Fruit fly (Drosophila melanogaster) whole organism, embryonic: Measurements from ENCODE around the gene CG8668.

ENCODE experiments used
- Atf-2 ChIP-seq: fragments of 200-800 bp; sonication (Bioruptor generic); optimal IDR thresholded peaks from 2 replicates; lab custom pipeline; 2016; ENCODE audit warnings: missing biosample characterization, missing genetic modification characterization
- Bgb ChIP-seq: fragments of 200-800 bp; sonication (Bioruptor generic); IDR thresholded peaks from 2 replicates; pipeline ENCODE4 v1.3.6; 2022; ENCODE audit warnings: missing biosample characterization, missing genetic modification characterization; ENCODE audit not compliant: partially characterized antibody
- CG10147 ChIP-seq: fragments of 200-800 bp; sonication (Bioruptor generic); optimal IDR thresholded peaks from 2 replicates; lab custom pipeline; 2019; ENCODE audit warnings: missing biosample characterization, mild to moderate bottlenecking, missing genetic modification characterization, moderate library complexity
- CG10543 ChIP-seq: fragments of 200-800 bp; sonication (Bioruptor generic); optimal IDR thresholded peaks from 3 replicates; lab custom pipeline; 2017; ENCODE audit warnings: missing biosample characterization, mild to moderate bottlenecking, missing genetic modification characterization, moderate library complexity
- CG11560 ChIP-seq: fragments of 200-800 bp; sonication (Bioruptor generic); IDR thresholded peaks from 3 replicates; pipeline ENCODE4 v1.3.6; 2022; ENCODE audit warnings: missing biosample characterization, missing genetic modification characterization
- CG1603 ChIP-seq: fragments of 200-800 bp; sonication (Bioruptor generic); optimal IDR thresholded peaks from 2 replicates; lab custom pipeline; 2019; ENCODE audit warnings: missing biosample characterization, mild to moderate bottlenecking, missing genetic modification characterization, moderate library complexity
- CG1647 ChIP-seq: fragments of 200-800 bp; sonication (Bioruptor generic); optimal IDR thresholded peaks from 3 replicates; lab custom pipeline; 2016; ENCODE audit warnings: missing biosample characterization, missing genetic modification characterization
- CG18262 ChIP-seq: fragments of 200-800 bp; optimal IDR thresholded peaks from 3 replicates; lab custom pipeline; 2019; ENCODE audit warnings: missing biosample characterization, mild to moderate bottlenecking, missing genetic modification characterization, moderate library complexity
- CG1832 ChIP-seq: fragments of 200-800 bp; sonication (Bioruptor generic); optimal IDR thresholded peaks from 2 replicates; lab custom pipeline; 2017; ENCODE audit warnings: missing biosample characterization, mild to moderate bottlenecking, missing genetic modification characterization, inconsistent platforms
- CG18476 ChIP-seq: fragments of 200-800 bp; sonication (Bioruptor generic); optimal IDR thresholded peaks from 2 replicates; lab custom pipeline; 2016; ENCODE audit warnings: missing biosample characterization, mild to moderate bottlenecking, missing genetic modification characterization
- CG2199 ChIP-seq: fragments of 200-800 bp; sonication (Bioruptor generic); IDR thresholded peaks from 3 replicates; pipeline ENCODE4 v1.3.6; 2022; ENCODE audit warnings: missing biosample characterization, missing genetic modification characterization
- CG2678 ChIP-seq: fragments of 200-800 bp; sonication (Bioruptor generic); optimal IDR thresholded peaks from 3 replicates; lab custom pipeline; 2019; ENCODE audit warnings: missing biosample characterization, mild to moderate bottlenecking, missing genetic modification characterization, moderate library complexity
- CG32767 ChIP-seq: fragments of 200-800 bp; sonication (Bioruptor generic); IDR thresholded peaks from 2 replicates; pipeline ENCODE4 v1.3.6; 2022; ENCODE audit warnings: missing biosample characterization, missing genetic modification characterization
- CG3281 ChIP-seq: fragments of 200-800 bp; sonication (Bioruptor generic); optimal IDR thresholded peaks from 3 replicates; lab custom pipeline; 2017; ENCODE audit warnings: missing biosample characterization, mild to moderate bottlenecking, missing genetic modification characterization
- CG4282 ChIP-seq: fragments of 200-800 bp; sonication (Bioruptor generic); optimal IDR thresholded peaks from 2 replicates; lab custom pipeline; 2016; ENCODE audit warnings: missing biosample characterization, missing genetic modification characterization
- CG7556 ChIP-seq: fragments of 200-800 bp; sonication (Bioruptor generic); optimal IDR thresholded peaks from 2 replicates; lab custom pipeline; 2017; ENCODE audit warnings: missing biosample characterization, mild to moderate bottlenecking, missing genetic modification characterization
- CG8359 ChIP-seq: fragments of 200-800 bp; sonication (Bioruptor generic); optimal IDR thresholded peaks from 2 replicates; lab custom pipeline; 2017; ENCODE audit warnings: missing biosample characterization, mild to moderate bottlenecking, missing genetic modification characterization, borderline replicate concordance
- CG8924 ChIP-seq: fragments of 200-800 bp; optimal IDR thresholded peaks from 3 replicates; lab custom pipeline; 2019; ENCODE audit warnings: missing biosample characterization, mild to moderate bottlenecking, missing genetic modification characterization, moderate library complexity
- CG8944 ChIP-seq: fragments of 200-800 bp; sonication (Bioruptor generic); optimal IDR thresholded peaks from 3 replicates; lab custom pipeline; 2016; ENCODE audit warnings: missing biosample characterization, missing genetic modification characterization
- CkIIα-i1 ChIP-seq: fragments of 200-800 bp; sonication (Bioruptor generic); IDR thresholded peaks from 2 replicates; pipeline ENCODE4 v1.3.6; 2022; ENCODE audit warnings: missing biosample characterization, missing genetic modification characterization
- Deaf1 ChIP-seq: fragments of 200-800 bp; optimal IDR thresholded peaks from 3 replicates; lab custom pipeline; 2019; ENCODE audit warnings: missing biosample characterization, mild to moderate bottlenecking, missing genetic modification characterization, moderate library complexity
- Dip2 ChIP-seq: fragments of 200-800 bp; sonication (Bioruptor generic); IDR thresholded peaks from 2 replicates; pipeline ENCODE4 v1.3.6; 2022; ENCODE audit warnings: missing biosample characterization, missing genetic modification characterization
- Doc3 ChIP-seq: fragments of 200-800 bp; sonication (Bioruptor generic); IDR thresholded peaks from 3 replicates; pipeline ENCODE4 v1.3.6; 2022; ENCODE audit warnings: missing biosample characterization, missing genetic modification characterization; ENCODE audit not compliant: partially characterized antibody
- Dref ChIP-seq: fragments of 200-800 bp; sonication (Bioruptor generic); IDR thresholded peaks from 2 replicates; pipeline ENCODE4 v1.3.6; 2022; ENCODE audit warnings: missing biosample characterization, missing genetic modification characterization
- Drgx ChIP-seq: fragments of 200-800 bp; sonication (Bioruptor generic); IDR thresholded peaks from 2 replicates; pipeline ENCODE4 v1.3.6; 2022; ENCODE audit warnings: missing biosample characterization, missing genetic modification characterization
- Fer2 ChIP-seq: fragments of 200-800 bp; sonication (Bioruptor generic); optimal IDR thresholded peaks from 2 replicates; lab custom pipeline; 2018; ENCODE audit warnings: missing biosample characterization, mild to moderate bottlenecking, missing genetic modification characterization, moderate library complexity
- Hand ChIP-seq: fragments of 200-800 bp; sonication (Bioruptor generic); optimal IDR thresholded peaks from 2 replicates; lab custom pipeline; 2017; ENCODE audit warnings: mild to moderate bottlenecking, missing biosample characterization, missing genetic modification reagents, missing genetic modification characterization
- HmgZ ChIP-seq: fragments of 200-800 bp; sonication (Bioruptor generic); optimal IDR thresholded peaks from 2 replicates; lab custom pipeline; 2018; ENCODE audit warnings: missing biosample characterization, mild to moderate bottlenecking, missing genetic modification characterization
- Hmx ChIP-seq: fragments of 200-800 bp; sonication (Bioruptor generic); optimal IDR thresholded peaks from 2 replicates; lab custom pipeline; 2016; ENCODE audit warnings: missing biosample characterization, missing genetic modification characterization
- MESR4 ChIP-seq: fragments of 200-800 bp; sonication (Bioruptor generic); optimal IDR thresholded peaks from 2 replicates; lab custom pipeline; 2018; ENCODE audit warnings: missing biosample characterization, mild to moderate bottlenecking, missing genetic modification characterization, moderate library complexity
- MTF-1 ChIP-seq: fragments of 200-800 bp; sonication (Bioruptor generic); optimal IDR thresholded peaks from 2 replicates; lab custom pipeline; 2018; ENCODE audit warnings: missing biosample characterization, mild to moderate bottlenecking, missing genetic modification characterization, borderline replicate concordance
- Mad ChIP-seq: fragments of 200-800 bp; sonication (Bioruptor generic); optimal IDR thresholded peaks from 2 replicates; lab custom pipeline; 2016; ENCODE audit warnings: missing biosample characterization, missing genetic modification characterization
- Rx ChIP-seq: fragments of 200-800 bp; sonication (Bioruptor generic); IDR thresholded peaks from 2 replicates; pipeline ENCODE4 v1.3.6; 2022; ENCODE audit warnings: missing biosample characterization, missing genetic modification characterization
- Sox100B ChIP-seq: fragments of 200-800 bp; sonication (Bioruptor generic); optimal IDR thresholded peaks from 3 replicates; lab custom pipeline; 2018; ENCODE audit warnings: missing biosample characterization, mild to moderate bottlenecking, missing genetic modification characterization
- Sry-δ ChIP-seq: fragments of 200-800 bp; sonication (Bioruptor generic); optimal IDR thresholded peaks from 2 replicates; lab custom pipeline; 2016; ENCODE audit warnings: missing biosample characterization, missing genetic modification characterization
- Tbp ChIP-seq: fragments of >200 bp; optimal IDR thresholded peaks from 2 replicates; lab custom pipeline; 2018; ENCODE audit warnings: missing biosample characterization, missing genetic modification characterization
- ac ChIP-seq: fragments of 200-800 bp; sonication (Bioruptor generic); optimal IDR thresholded peaks from 3 replicates; lab custom pipeline; 2017; ENCODE audit warnings: missing biosample characterization, mild to moderate bottlenecking, missing genetic modification characterization
- ash1 ChIP-seq: fragments of 200-800 bp; sonication (Bioruptor generic); optimal IDR thresholded peaks from 2 replicates; lab custom pipeline; 2018; ENCODE audit warnings: missing biosample characterization, mild to moderate bottlenecking, missing genetic modification characterization
- cg ChIP-seq: fragments of 200-800 bp; sonication (Bioruptor generic); optimal IDR thresholded peaks from 3 replicates; lab custom pipeline; 2019; ENCODE audit warnings: missing biosample characterization, mild to moderate bottlenecking, missing genetic modification characterization, moderate library complexity
- chm ChIP-seq: fragments of 200-800 bp; sonication (Bioruptor generic); IDR thresholded peaks from 2 replicates; pipeline ENCODE4 v1.3.6; 2022; ENCODE audit warnings: missing biosample characterization, missing genetic modification characterization
- eve ChIP-seq, 2 experiments: fragments of >200 bp; optimal IDR thresholded peaks; 2 replicates each; lab custom pipeline; 2017; ENCODE audit warnings: missing biosample characterization in 2 of 2, missing genetic modification characterization in 2 of 2
- exex ChIP-seq: fragments of 200-800 bp; sonication (Bioruptor generic); optimal IDR thresholded peaks from 4 replicates; lab custom pipeline; 2018; ENCODE audit warnings: missing biosample characterization, mild to moderate bottlenecking, missing genetic modification characterization, moderate library complexity
- fu2 ChIP-seq: fragments of 200-800 bp; sonication (Bioruptor generic); optimal IDR thresholded peaks from 2 replicates; lab custom pipeline; 2016; ENCODE audit warnings: missing biosample characterization, missing genetic modification characterization
- ham ChIP-seq: fragments of 200-800 bp; sonication (Bioruptor generic); IDR thresholded peaks from 2 replicates; pipeline ENCODE4 v1.3.6; 2022; ENCODE audit warnings: missing biosample characterization, missing genetic modification characterization
- pzg ChIP-seq: fragments of 200-800 bp; sonication (Bioruptor generic); optimal IDR thresholded peaks from 3 replicates; lab custom pipeline; 2018; ENCODE audit warnings: missing biosample characterization, mild to moderate bottlenecking, missing genetic modification characterization, moderate library complexity
- sr ChIP-seq: fragments of 200-800 bp; sonication (Bioruptor generic); IDR thresholded peaks from 3 replicates; pipeline ENCODE4 v1.3.6; 2022; ENCODE audit warnings: missing biosample characterization, missing genetic modification characterization
- vvl ChIP-seq: fragments of 200-800 bp; sonication (Bioruptor generic); IDR thresholded peaks from 2 replicates; pipeline ENCODE4 v1.3.6; 2022; ENCODE audit warnings: missing biosample characterization, missing genetic modification characterization
- wek ChIP-seq: fragments of 200-800 bp; sonication (Bioruptor generic); optimal IDR thresholded peaks from 3 replicates; lab custom pipeline; 2018; ENCODE audit warnings: missing biosample characterization, mild to moderate bottlenecking, missing genetic modification characterization, moderate library complexity
- wor ChIP-seq: fragments of 200-800 bp; sonication (Bioruptor generic); IDR thresholded peaks from 2 replicates; pipeline ENCODE4 v1.3.6; 2022; ENCODE audit warnings: missing biosample characterization, missing genetic modification characterization

Gene CG8668

DNA sequence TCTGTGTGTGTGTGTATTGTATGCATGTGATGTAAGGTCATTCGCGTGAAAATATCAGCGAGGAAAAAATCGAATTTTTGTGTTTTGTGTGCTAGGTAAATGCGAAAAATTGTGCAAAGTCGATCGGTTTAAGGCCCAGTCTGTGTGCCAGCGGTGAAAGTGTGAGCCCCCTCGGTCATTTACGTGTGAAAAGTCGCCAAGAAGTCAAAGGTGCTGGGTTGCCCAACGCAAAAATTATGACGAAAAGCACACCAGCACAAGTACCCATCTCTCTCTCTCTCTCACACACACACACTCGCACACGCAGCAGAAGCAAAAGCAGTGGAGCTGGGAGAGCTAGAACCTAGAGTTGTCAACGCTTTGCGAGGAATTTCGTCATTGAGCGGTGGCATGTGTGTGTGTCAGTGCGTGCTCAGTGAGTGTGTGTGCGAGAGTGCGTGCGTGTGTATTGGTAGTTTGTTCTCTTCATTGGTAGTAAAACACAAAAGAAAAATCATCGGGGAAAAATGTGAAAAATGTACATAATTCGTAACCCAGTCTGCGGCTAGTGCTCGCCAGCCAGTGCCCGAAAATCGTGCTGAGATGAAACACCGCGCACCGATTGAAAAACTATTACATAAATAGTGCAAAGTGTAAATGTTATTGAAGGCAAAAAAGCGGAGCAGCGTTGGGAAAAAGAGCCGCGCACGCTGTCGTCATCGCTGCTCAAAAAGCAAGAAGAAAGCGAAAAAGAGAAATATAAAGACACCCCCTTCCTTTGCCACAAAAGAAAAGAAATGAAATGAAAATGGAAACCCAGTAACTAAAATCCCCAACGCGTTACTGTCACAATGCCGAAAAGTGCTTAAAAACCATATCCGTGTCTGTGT is 43.1 kb upstream of the CG8668 start (continued):
- TF ChIP-seq CG8924 = peak; percentile 8
- no peak for TF ChIP-seq Mad (GFP tag; lab: Kevin White, UChicago)
- TF ChIP-seq MTF-1 (GFP tag; lab: Kevin White, UChicago) = peak; percentile 9
- TF ChIP-seq Sry-δ (GFP tag; lab: Kevin White, UChicago) = no peak
- TF ChIP-seq Bgb (GFP tag; lab: Robert Waterston, UW) = peak; percentile 32; the same call in 1 of the 2 replicates
- no peak for TF ChIP-seq Doc3 (GFP tag; lab: Robert Waterston, UW)
- peak; percentile 24; the same call in 1 of the 2 replicates for TF ChIP-seq chm (GFP tag; lab: Robert Waterston, UW)
- TF ChIP-seq ham (GFP tag; lab: Robert Waterston, UW) = no peak
- no peak for TF ChIP-seq Hand
- TF ChIP-seq exex (tag; lab: Kevin White, UChicago) = peak; percentile 4
- no peak for TF ChIP-seq CG11560 (tag; lab: Robert Waterston, UW)
- TF ChIP-seq CG18262 (tag; lab: Kevin White, UChicago) = no peak
- no peak for TF ChIP-seq wek (GFP tag; lab: Kevin White, UChicago)
- peak; percentile 93 for TF ChIP-seq MESR4 (GFP tag; lab: Kevin White, UChicago)
- TF ChIP-seq CG4282 (GFP tag; lab: Kevin White, UChicago) = no peak
- TF ChIP-seq Rx (GFP tag; lab: Robert Waterston, UW) = no peak
- TF ChIP-seq Dref (GFP tag; lab: Robert Waterston, UW) = no peak
- TF ChIP-seq pzg = peak; percentile 4
- TF ChIP-seq Deaf1 (tag; lab: Kevin White, UChicago) = peak; percentile 3
- no peak for TF ChIP-seq CG18476 (GFP tag; lab: Kevin White, UChicago)
- no peak for TF ChIP-seq Sox100B (GFP tag; lab: Kevin White, UChicago)
- no peak for TF ChIP-seq Hmx (GFP tag; lab: Kevin White, UChicago)
- 0 out of 2 replicates have a peak, but pooled peaks have one; percentile 24 for TF ChIP-seq vvl
- peak; percentile 64 for TF ChIP-seq Drgx (GFP tag; lab: Robert Waterston, UW)
- no peak for TF ChIP-seq Fer2
- TF ChIP-seq CG1603 (tag; lab: Kevin White, UChicago) = peak; percentile 13
- TF ChIP-seq CG2678 (tag; lab: Kevin White, UChicago) = no peak
- TF ChIP-seq Atf-2 (GFP tag; lab: Kevin White, UChicago) = no peak
- no peak for TF ChIP-seq ac (GFP tag; lab: Kevin White, UChicago)
- no peak for TF ChIP-seq wor (GFP tag; lab: Robert Waterston, UW)
- TF ChIP-seq CG32767 = no peak
- TF ChIP-seq CG8359 = no peak
- no peak for TF ChIP-seq fu2 (GFP tag; lab: Kevin White, UChicago)
- peak; percentile 57 for TF ChIP-seq CG10543 (GFP tag; lab: Kevin White, UChicago)
- TF ChIP-seq sr (GFP tag; lab: Robert Waterston, UW) = no peak; the same call in 2 of the 3 replicates
- no peak for TF ChIP-seq Dip2
- TF ChIP-seq CG1832 = peak; percentile 76
- TF ChIP-seq CG8944 = no peak
- no peak for TF ChIP-seq Tbp (GFP tag; lab: Kevin White, UChicago)
- no peak for TF ChIP-seq CkIIα-i1 (GFP tag; lab: Robert Waterston, UW)
- peak; percentile 71; the same call in 1 of the 3 replicates for TF ChIP-seq CG2199 (GFP tag; lab: Robert Waterston, UW)
- TF ChIP-seq CG3281 (GFP tag; lab: Kevin White, UChicago) = no peak
- TF ChIP-seq CG1647 (GFP tag; lab: Kevin White, UChicago) = no peak
- peak; percentile 50 for TF ChIP-seq HmgZ (tag; lab: Kevin White, UChicago)
- peak; percentile 100 for TF ChIP-seq cg (GFP tag; lab: Kevin White, UChicago)
- TF ChIP-seq eve (GFP tag; optimal IDR thresholded peaks at IDR 0.05; lab: Kevin White, UChicago) = no peak
- no peak for TF ChIP-seq CG10147
- peak; percentile 43 for TF ChIP-seq ash1
- no peak for TF ChIP-seq CG7556 (GFP tag; lab: Kevin White, UChicago)
